Worm (Caenorhabditis elegans) whole organism, midembryonic: ENCODE measurements around the gene dyf-4.

ENCODE experiments used
- T22C8.4 ChIP-seq: fragments of 200-800 bp; sonication (Bioruptor generic); IDR thresholded peaks from 2 replicates; pipeline ENCODE4 v1.3.6; 2022; ENCODE audit warnings: missing genetic modification characterization, missing compliant biosample characterization
- cog-1 ChIP-seq: sonication (generic microtip); optimal IDR thresholded peaks from 2 replicates; lab custom pipeline; 2016; ENCODE audit warnings: missing genetic modification characterization, missing compliant biosample characterization
- flt-1 ChIP-seq: fragments of 200-800 bp; sonication (Bioruptor generic); IDR thresholded peaks from 2 replicates; pipeline ENCODE4 v1.3.6; 2022; ENCODE audit warnings: missing genetic modification characterization, missing compliant biosample characterization
- klf-2 ChIP-seq: fragments of 200-800 bp; sonication (Bioruptor generic); conservative IDR thresholded peaks from 2 replicates; pipeline ENCODE4 v1.3.6; 2022; ENCODE audit warnings: missing genetic modification reagents, missing genetic modification characterization, missing compliant biosample characterization
- med-1 ChIP-seq: sonication (generic microtip); optimal IDR thresholded peaks from 2 replicates; lab custom pipeline; 2017; ENCODE audit warnings: missing genetic modification characterization, mild to moderate bottlenecking, missing compliant biosample characterization, antibody characterized with exemption, missing genetic modification reagents; ENCODE audit not compliant: insufficient read depth
- ref-1 ChIP-seq: fragments of 200-800 bp; sonication (Bioruptor generic); conservative IDR thresholded peaks from 2 replicates; pipeline ENCODE4 v1.3.6; 2022; ENCODE audit warnings: missing genetic modification reagents, missing genetic modification characterization, missing compliant biosample characterization
- tab-1 ChIP-seq: fragments of 200-800 bp; sonication (Bioruptor generic); IDR thresholded peaks from 2 replicates; pipeline ENCODE4 v1.3.6; 2022; ENCODE audit warnings: missing genetic modification characterization, missing compliant biosample characterization
- ztf-23 ChIP-seq: fragments of 200-800 bp; sonication (Bioruptor generic); IDR thresholded peaks from 2 replicates; pipeline ENCODE4 v1.3.6; 2022; ENCODE audit warnings: missing genetic modification reagents, missing genetic modification characterization, missing compliant biosample characterization
- ztf-29 ChIP-seq: fragments of 200-800 bp; sonication (Bioruptor generic); IDR thresholded peaks from 2 replicates; pipeline ENCODE4 v1.3.6; 2022; ENCODE audit warnings: missing genetic modification reagents, missing genetic modification characterization, missing compliant biosample characterization

The dyf-4 gene

ce11 chrV:12531084-12531483 is 5.5 kb upstream of the dyf-4 start:
- TF ChIP-seq med-1: no peak
- TF ChIP-seq cog-1 (tag; lab: Kevin White, UChicago): no peak
- no peak for TF ChIP-seq ztf-29 (GFP tag; lab: Robert Waterston, UW)
- no peak for TF ChIP-seq klf-2 (GFP tag; lab: Robert Waterston, UW)
- TF ChIP-seq T22C8.4 (GFP tag; lab: Robert Waterston, UW): no peak
- no peak for TF ChIP-seq ztf-23 (GFP tag; lab: Robert Waterston, UW)
- no peak for TF ChIP-seq ref-1 (GFP tag; lab: Robert Waterston, UW)

DNA sequence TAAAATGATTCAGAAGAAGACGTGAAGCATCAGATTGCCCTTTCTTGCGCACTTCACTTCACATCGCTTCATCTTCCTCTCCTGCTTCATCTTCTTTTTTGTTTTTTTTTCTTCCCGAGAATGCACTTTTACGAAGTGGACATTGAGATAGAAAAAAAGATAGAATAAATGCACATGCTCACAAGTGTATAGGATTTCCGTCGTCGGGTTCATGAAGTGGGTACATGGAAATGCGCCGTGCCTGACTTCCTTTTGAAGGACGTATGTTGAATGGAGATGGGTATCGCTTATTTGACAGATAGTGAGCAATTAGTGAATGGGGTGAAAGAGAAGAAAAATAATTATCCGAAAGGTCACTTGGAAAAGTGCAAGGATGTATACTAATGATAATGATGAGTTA is 4.6 kb upstream of the dyf-4 start:
- TF ChIP-seq tab-1 (GFP tag; lab: Robert Waterston, UW): no peak
- TF ChIP-seq ztf-29 (GFP tag; lab: Robert Waterston, UW): no peak
- TF ChIP-seq med-1: no peak
- no peak for TF ChIP-seq ref-1 (GFP tag; lab: Robert Waterston, UW)

- TF ChIP-seq ref-1 (GFP tag; lab: Robert Waterston, UW): no peak
- TF ChIP-seq ztf-29 (GFP tag; lab: Robert Waterston, UW): no peak
- no peak for TF ChIP-seq tab-1 (GFP tag; lab: Robert Waterston, UW)
- TF ChIP-seq ztf-23 (GFP tag; lab: Robert Waterston, UW): no peak
- TF ChIP-seq T22C8.4 (GFP tag; lab: Robert Waterston, UW): no peak
- no peak for TF ChIP-seq klf-2 (GFP tag; lab: Robert Waterston, UW)
- TF ChIP-seq med-1: no peak
- TF ChIP-seq cog-1 (tag; lab: Kevin White, UChicago): no peak
- no peak for TF ChIP-seq flt-1 (GFP tag; lab: Robert Waterston, UW)
Measured at ce11 chrV:12528919-12529318, 3.4 kb upstream of the dyf-4 start.

- TF ChIP-seq tab-1 (GFP tag; lab: Robert Waterston, UW) (no peak), flt-1 (GFP tag; lab: Robert Waterston, UW) (no peak), cog-1 (tag; lab: Kevin White, UChicago) (no peak), ztf-29 (GFP tag; lab: Robert Waterston, UW) (no peak), ztf-23 (GFP tag; lab: Robert Waterston, UW) (no peak), med-1 (no peak), klf-2 (GFP tag; lab: Robert Waterston, UW) (no peak), T22C8.4 (GFP tag; lab: Robert Waterston, UW) (no peak), ref-1 (GFP tag; lab: Robert Waterston, UW) (no peak)
Measured at ce11 chrV:12526758-12527157, 1.2 kb upstream of the dyf-4 start, which contains the start of gene F45D3.1. TSS of gene F45D3.1 (plus strand) at chrV:12527058.

DNA sequence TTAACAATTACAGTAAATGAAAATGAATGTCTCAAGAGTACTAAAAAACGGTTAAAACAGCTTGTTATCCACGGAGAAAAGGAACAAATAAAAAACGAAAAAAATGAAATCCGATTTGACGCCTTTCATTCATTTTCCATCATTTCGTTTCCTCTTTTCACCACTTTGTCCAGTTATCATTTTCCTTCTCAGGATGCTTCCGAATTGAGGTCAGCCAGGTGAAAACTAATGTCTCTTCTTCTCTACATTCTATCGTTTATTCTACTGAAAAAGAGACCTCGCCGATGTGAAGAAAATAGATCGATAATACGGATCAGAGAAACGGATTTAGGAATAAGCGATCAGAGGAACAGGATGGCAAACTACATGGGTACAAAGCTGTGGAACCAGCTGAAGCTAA is 586 bp upstream of the dyf-4 start:
- TF ChIP-seq T22C8.4 (GFP tag; lab: Robert Waterston, UW) (no peak), flt-1 (GFP tag; lab: Robert Waterston, UW) (no peak), cog-1 (tag; lab: Kevin White, UChicago) (no peak), med-1 (no peak)

- TF ChIP-seq ztf-29 (GFP tag; lab: Robert Waterston, UW) (no peak), med-1 (no peak), cog-1 (tag; lab: Kevin White, UChicago) (no peak), T22C8.4 (GFP tag; lab: Robert Waterston, UW) (no peak), flt-1 (GFP tag; lab: Robert Waterston, UW) (no peak), tab-1 (GFP tag; lab: Robert Waterston, UW) (no peak), klf-2 (GFP tag; lab: Robert Waterston, UW) (no peak), ref-1 (GFP tag; lab: Robert Waterston, UW) (no peak), ztf-23 (GFP tag; lab: Robert Waterston, UW) (no peak)
Measured at ce11 chrV:12523356-12523755, 2.2 kb downstream of the dyf-4 start.

DNA sequence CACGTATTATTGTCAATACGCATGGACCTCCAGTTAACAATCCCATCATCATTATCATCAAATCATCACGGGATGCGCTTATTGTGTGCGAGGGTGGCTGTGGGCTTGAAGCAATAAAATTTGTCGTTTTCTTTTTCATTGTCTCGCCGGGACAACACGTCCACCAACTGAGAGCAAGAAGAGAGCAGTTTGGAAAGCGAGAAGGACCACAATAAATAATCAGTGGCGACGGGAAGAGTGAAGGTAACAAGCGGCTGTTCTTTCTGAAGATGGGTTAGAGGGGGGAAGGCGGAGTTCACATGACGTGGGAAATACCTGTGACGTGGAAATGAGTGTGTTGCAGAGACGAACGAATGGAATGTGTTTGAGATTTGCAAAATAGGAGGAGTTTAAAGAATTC is 6.8 kb downstream of the dyf-4 start:
- no peak for TF ChIP-seq flt-1 (GFP tag; lab: Robert Waterston, UW)
- TF ChIP-seq ztf-23 (GFP tag; lab: Robert Waterston, UW): no peak
- no peak for TF ChIP-seq tab-1 (GFP tag; lab: Robert Waterston, UW)
- no peak for TF ChIP-seq med-1
- no peak for TF ChIP-seq cog-1 (tag; lab: Kevin White, UChicago)
- no peak for TF ChIP-seq ztf-29 (GFP tag; lab: Robert Waterston, UW)
- no peak for TF ChIP-seq T22C8.4 (GFP tag; lab: Robert Waterston, UW)
- no peak for TF ChIP-seq ref-1 (GFP tag; lab: Robert Waterston, UW)
- TF ChIP-seq klf-2 (GFP tag; lab: Robert Waterston, UW): no peak

DNA sequence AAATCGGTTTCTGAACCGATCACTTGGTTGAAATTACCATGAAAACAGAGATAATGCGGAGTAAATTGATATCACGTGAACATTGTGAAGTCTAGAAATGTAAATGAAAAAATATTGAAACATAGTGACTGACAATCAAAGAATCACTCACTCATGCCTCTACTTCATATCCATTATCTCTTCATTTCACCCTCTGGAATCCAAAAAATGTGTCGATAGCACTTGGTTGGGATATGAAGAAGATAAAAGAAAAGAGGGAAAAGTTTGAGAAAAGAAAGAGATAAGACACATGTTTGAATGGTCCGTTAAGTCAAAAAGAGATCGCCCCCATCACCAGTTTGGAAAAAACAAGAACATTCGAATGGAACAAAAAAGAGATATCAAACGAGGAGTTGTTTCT is 7.8 kb downstream of the dyf-4 start:
- TF ChIP-seq klf-2 (GFP tag; lab: Robert Waterston, UW): no peak
- TF ChIP-seq flt-1 (GFP tag; lab: Robert Waterston, UW): no peak
- no peak for TF ChIP-seq cog-1 (tag; lab: Kevin White, UChicago)
- no peak for TF ChIP-seq ztf-29 (GFP tag; lab: Robert Waterston, UW)
- TF ChIP-seq ref-1 (GFP tag; lab: Robert Waterston, UW): no peak
- TF ChIP-seq ztf-23 (GFP tag; lab: Robert Waterston, UW): no peak
- no peak for TF ChIP-seq tab-1 (GFP tag; lab: Robert Waterston, UW)
- TF ChIP-seq T22C8.4 (GFP tag; lab: Robert Waterston, UW): no peak
- no peak for TF ChIP-seq med-1

DNA sequence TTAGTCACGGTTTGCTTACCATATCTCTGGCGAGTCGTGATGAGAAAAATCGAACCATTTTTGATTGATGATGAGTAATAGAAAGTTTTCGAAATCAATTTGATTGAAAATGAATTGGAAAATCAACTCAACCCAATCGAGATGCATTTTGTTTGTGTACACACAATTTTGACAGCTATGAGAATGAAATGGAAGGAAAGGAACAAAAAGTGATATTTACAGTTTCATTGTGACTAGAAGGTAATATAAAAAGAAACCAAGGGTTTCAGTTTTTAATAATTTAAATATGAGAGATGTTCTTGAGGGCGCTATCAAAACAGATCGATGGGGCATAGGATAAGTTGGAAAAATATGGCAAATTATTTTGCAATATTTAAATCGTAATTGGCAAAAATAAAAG is 8.4 kb downstream of the dyf-4 start, which contains the start of gene cal-1:
Gene cal-1 (minus strand): TSS at position 101 of the 400 bp plus-strand sequence.
- TF ChIP-seq klf-2 (GFP tag; lab: Robert Waterston, UW): no peak
- TF ChIP-seq flt-1 (GFP tag; lab: Robert Waterston, UW): no peak
- no peak for TF ChIP-seq ztf-29 (GFP tag; lab: Robert Waterston, UW)
- TF ChIP-seq tab-1 (GFP tag; lab: Robert Waterston, UW): no peak
- no peak for TF ChIP-seq med-1
- no peak for TF ChIP-seq ztf-23 (GFP tag; lab: Robert Waterston, UW)
- no peak for TF ChIP-seq cog-1 (tag; lab: Kevin White, UChicago)
- no peak for TF ChIP-seq T22C8.4 (GFP tag; lab: Robert Waterston, UW)
- no peak for TF ChIP-seq ref-1 (GFP tag; lab: Robert Waterston, UW)

ce11 chrV:12513900-12514299 is 11.6 kb downstream of the dyf-4 start:
- TF ChIP-seq med-1: no peak
- no peak for TF ChIP-seq ztf-23 (GFP tag; lab: Robert Waterston, UW)
- no peak for TF ChIP-seq ztf-29 (GFP tag; lab: Robert Waterston, UW)
- no peak for TF ChIP-seq T22C8.4 (GFP tag; lab: Robert Waterston, UW)
- TF ChIP-seq cog-1 (tag; lab: Kevin White, UChicago): no peak
